Worm (Caenorhabditis elegans) whole organism, young adult: ENCODE data around the gene srg-34.

ENCODE experiments used
- K12H6.12 ChIP-seq: fragments of 200-800 bp; sonication (Bioruptor generic); optimal IDR thresholded peaks from 2 replicates; lab custom pipeline; 2018; ENCODE audit warnings: mild to moderate bottlenecking, missing genetic modification characterization, missing compliant biosample characterization
- Y67H2A.10 ChIP-seq: fragments of 200-800 bp; sonication (Bioruptor generic); conservative IDR thresholded peaks from 2 replicates; pipeline ENCODE4 v1.3.6; 2022; ENCODE audit warnings: missing genetic modification reagents, missing genetic modification characterization, missing compliant biosample characterization
- ceh-58 ChIP-seq: fragments of 200-800 bp; sonication (Bioruptor generic); IDR thresholded peaks from 2 replicates; pipeline ENCODE4 v1.3.6; 2022; ENCODE audit warnings: missing genetic modification characterization, missing compliant biosample characterization
- madf-10 ChIP-seq: sonication (generic microtip); optimal IDR thresholded peaks from 2 replicates; lab custom pipeline; 2016; ENCODE audit warnings: mild to moderate bottlenecking, missing genetic modification characterization, missing compliant biosample characterization
- nhr-179 ChIP-seq: sonication (generic microtip); optimal IDR thresholded peaks from 2 replicates; lab custom pipeline; 2016; ENCODE audit warnings: mild to moderate bottlenecking, missing genetic modification characterization, missing compliant biosample characterization
- nhr-27 ChIP-seq: fragments of 200-800 bp; sonication (Bioruptor generic); optimal IDR thresholded peaks from 2 replicates; lab custom pipeline; 2018; ENCODE audit warnings: mild to moderate bottlenecking, missing genetic modification characterization, moderate library complexity, missing compliant biosample characterization
- pha-4 ChIP-seq: fragments of 150-350 bp; sonication (generic microtip); optimal IDR thresholded peaks from 2 replicates; lab custom pipeline; 2014; ENCODE audit warnings: missing biosample characterization, missing genetic modification reagents, missing genetic modification characterization
- ztf-28 ChIP-seq: fragments of 200-800 bp; sonication (Bioruptor generic); IDR thresholded peaks from 2 replicates; pipeline ENCODE4 v1.3.6; 2022; ENCODE audit warnings: missing genetic modification reagents, missing genetic modification characterization, missing compliant biosample characterization

ce11 chrV:18596240-18596639 is 31.6 kb upstream of the srg-34 start:
- TF ChIP-seq madf-10 (no peak), pha-4 (tag; lab: Kevin White, UChicago) (no peak), K12H6.12 (tag; lab: Kevin White, UChicago) (no peak), Y67H2A.10 (GFP tag; lab: Robert Waterston, UW) (no peak), nhr-27 (tag; lab: Kevin White, UChicago) (no peak), nhr-179 (tag; lab: Kevin White, UChicago) (no peak), ceh-58 (no peak), ztf-28 (GFP tag; lab: Robert Waterston, UW) (no peak)
